Fruit fly (Drosophila melanogaster): ENCODE data around the gene CG46281.

Gene CG46281

DNA sequence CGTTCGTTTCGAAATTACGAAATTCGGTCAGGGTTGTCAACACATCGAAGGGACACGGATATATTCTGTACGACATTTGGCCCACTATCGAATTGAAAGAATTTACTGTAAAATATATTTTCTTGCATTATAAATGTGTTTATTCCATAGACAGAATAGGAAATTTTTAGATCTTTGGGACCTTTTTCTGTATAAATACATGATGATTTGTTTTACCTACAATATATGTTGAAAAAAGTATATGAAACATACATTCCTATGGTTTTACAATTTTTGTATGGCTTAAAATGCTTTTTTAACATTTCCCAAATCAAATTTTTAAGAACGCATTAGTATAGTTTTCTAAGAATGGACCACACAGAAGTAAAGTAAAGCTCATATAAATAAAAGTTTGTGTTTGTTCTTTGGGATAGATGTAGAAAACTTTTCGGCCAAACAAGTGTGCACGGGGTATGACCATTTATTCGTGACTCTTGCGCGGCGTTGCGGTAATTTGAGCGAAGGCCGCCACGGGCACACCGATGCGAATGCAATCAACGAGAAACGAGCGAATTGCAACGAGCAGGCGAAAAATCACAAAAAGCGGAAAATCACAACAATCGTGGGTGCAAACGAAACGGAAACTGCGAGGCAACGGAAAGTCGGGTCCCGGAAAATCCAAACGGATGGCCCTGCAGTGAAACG lies 32.4 kb downstream of the CG46281 start, which contains the start of the genes CG17327, CG44194 and CG7518 (continued):
- TF ChIP-seq CG6683 (GFP tag; optimal IDR thresholded peaks at IDR 0.05), result no peak
- peak; percentile 39 for TF ChIP-seq Abd-B (GFP tag; optimal IDR thresholded peaks at IDR 0.05)
- no peak for TF ChIP-seq CG6765 (GFP tag; optimal IDR thresholded peaks at IDR 0.05)
- no peak for TF ChIP-seq Mes4 (GFP tag; optimal IDR thresholded peaks at IDR 0.05)
- no peak for TF ChIP-seq her (GFP tag; optimal IDR thresholded peaks at IDR 0.05)
- peak; percentile 70 for TF ChIP-seq CG12659 (GFP tag; optimal IDR thresholded peaks at IDR 0.05)
- TF ChIP-seq fru (optimal IDR thresholded peaks at IDR 0.05), result peak; percentile 11
- no peak for TF ChIP-seq Sry-β (GFP tag; optimal IDR thresholded peaks at IDR 0.05)
- TF ChIP-seq CG16813 (GFP tag; IDR thresholded peaks at IDR 0.05; ENCODE audit: partially characterized antibody), result peak; percentile 33; the same call in 1 of the 3 replicates
- no peak for TF ChIP-seq CG16779 (GFP tag; IDR thresholded peaks at IDR 0.05)
- no peak for TF ChIP-seq CG1603 (tag; optimal IDR thresholded peaks at IDR 0.05)
- no peak for TF ChIP-seq Dfd (GFP tag; optimal IDR thresholded peaks at IDR 0.05)
- no peak for TF ChIP-seq gcm2 (GFP tag; optimal IDR thresholded peaks at IDR 0.05)
- TF ChIP-seq CG11085 (GFP tag; IDR thresholded peaks at IDR 0.05), result no peak
- no peak for TF ChIP-seq ci (GFP tag; IDR thresholded peaks at IDR 0.05)
- TF ChIP-seq D (optimal IDR thresholded peaks at IDR 0.05), result no peak
- no peak for TF ChIP-seq D (GFP tag; optimal IDR thresholded peaks at IDR 0.05)
- TF ChIP-seq CG14050 (GFP tag; IDR thresholded peaks at IDR 0.05), result no peak
- no peak for TF ChIP-seq CG16863 (GFP tag; optimal IDR thresholded peaks at IDR 0.05)
- no peak for TF ChIP-seq eyg (GFP tag; optimal IDR thresholded peaks at IDR 0.05)
- no peak for TF ChIP-seq CG4360 (GFP tag; IDR thresholded peaks at IDR 0.05)
- no peak for TF ChIP-seq CG3726 (GFP tag; IDR thresholded peaks at IDR 0.05)
- no peak for TF ChIP-seq cas (GFP tag; IDR thresholded peaks at IDR 0.05)
- TF ChIP-seq CG9876 (GFP tag; optimal IDR thresholded peaks at IDR 0.05), result no peak
- TF ChIP-seq MTF-1 (GFP tag; optimal IDR thresholded peaks at IDR 0.05; ENCODE audit: borderline replicate concordance), result no peak
- peak; percentile 74 for TF ChIP-seq CG2116 (GFP tag; optimal IDR thresholded peaks at IDR 0.05)
- no peak for TF ChIP-seq run (tag; optimal IDR thresholded peaks at IDR 0.05)
- no peak for TF ChIP-seq CG8290 (GFP tag; optimal IDR thresholded peaks at IDR 0.05)
- TF ChIP-seq CG8290 (tag; optimal IDR thresholded peaks at IDR 0.05), result no peak
- TF ChIP-seq en (GFP tag; optimal IDR thresholded peaks at IDR 0.05), result no peak
- TF ChIP-seq Gsc (GFP tag; IDR thresholded peaks at IDR 0.05), result no peak
- no peak for TF ChIP-seq CG11560 (tag; IDR thresholded peaks at IDR 0.05)
- peak; percentile 32 for TF ChIP-seq CG9727 (GFP tag; optimal IDR thresholded peaks at IDR 0.05)
- TF ChIP-seq Gug (GFP tag; IDR thresholded peaks at IDR 0.05), result no peak; the same call in 3 of the 4 replicates
- TF ChIP-seq TFAM (GFP tag; optimal IDR thresholded peaks at IDR 0.05), result no peak
- peak; percentile 5 for TF ChIP-seq CG9609 (GFP tag; optimal IDR thresholded peaks at IDR 0.05)
- no peak for TF ChIP-seq ab (GFP tag; optimal IDR thresholded peaks at IDR 0.05)
- TF ChIP-seq CG34224 (GFP tag; IDR thresholded peaks at IDR 0.05; ENCODE audit: partially characterized antibody), result peak; percentile 10; the same call in 1 of the 3 replicates
- TF ChIP-seq CG10979 (tag; optimal IDR thresholded peaks at IDR 0.05), result no peak
- TF ChIP-seq CG8765 (GFP tag; IDR thresholded peaks at IDR 0.05), result no peak
- peak; percentile 85 for TF ChIP-seq CG30020 (tag; optimal IDR thresholded peaks at IDR 0.05)
- TF ChIP-seq vnd (GFP tag; IDR thresholded peaks at IDR 0.05; ENCODE audit: partially characterized antibody), result no peak
- TF ChIP-seq CG34376 (GFP tag; optimal IDR thresholded peaks at IDR 0.05), result peak; percentile 5
- TF ChIP-seq lab (GFP tag; optimal IDR thresholded peaks at IDR 0.05), result no peak
- no peak for TF ChIP-seq chn (GFP tag; optimal IDR thresholded peaks at IDR 0.05)
- no peak for TF ChIP-seq hkb (optimal IDR thresholded peaks at IDR 0.05)
- no peak for TF ChIP-seq hkb (GFP tag; IDR thresholded peaks at IDR 0.05)
- TF ChIP-seq CG32532 (GFP tag; IDR thresholded peaks at IDR 0.05), result 0 out of 2 replicates have a peak, but pooled peaks have one; percentile 12
- TF ChIP-seq Sin3A (optimal IDR thresholded peaks at IDR 0.05), result peak; percentile 51
- no peak for TF ChIP-seq gsb (GFP tag; IDR thresholded peaks at IDR 0.05)
- TF ChIP-seq CG2199 (GFP tag; IDR thresholded peaks at IDR 0.05), result no peak
- no peak for TF ChIP-seq kni (GFP tag; optimal IDR thresholded peaks at IDR 0.05)

Measured in whole organism, embryonic.